Fruit fly (Drosophila melanogaster) whole organism, embryonic: ENCODE data around the gene CG43121.

Source experiments
- Antp ChIP-seq: fragments of 200-800 bp; sonication (Bioruptor generic); optimal IDR thresholded peaks from 3 replicates; lab custom pipeline; 2016; ENCODE audit warnings: missing biosample characterization, missing genetic modification characterization
- Awh ChIP-seq: fragments of 200-800 bp; sonication (Bioruptor generic); IDR thresholded peaks from 2 replicates; pipeline ENCODE4, ENCODE4 v1.3.6; 2022; ENCODE audit warnings: missing biosample characterization, missing genetic modification characterization
- CG11723 ChIP-seq: fragments of 200-800 bp; sonication (Bioruptor generic); optimal IDR thresholded peaks from 2 replicates; lab custom pipeline; 2017; ENCODE audit warnings: missing biosample characterization, mild to moderate bottlenecking, missing genetic modification characterization
- CG12219 ChIP-seq: fragments of 200-800 bp; sonication (Bioruptor generic); optimal IDR thresholded peaks from 3 replicates; lab custom pipeline; 2018; ENCODE audit warnings: missing biosample characterization, mild to moderate bottlenecking, missing genetic modification characterization
- CG12391 ChIP-seq: fragments of 200-800 bp; sonication (Bioruptor generic); optimal IDR thresholded peaks from 3 replicates; lab custom pipeline; 2018; ENCODE audit warnings: missing biosample characterization, mild to moderate bottlenecking, missing genetic modification characterization, moderate library complexity
- CG13894 ChIP-seq: fragments of 200-800 bp; sonication (Bioruptor generic); optimal IDR thresholded peaks from 3 replicates; lab custom pipeline; 2018; ENCODE audit warnings: missing biosample characterization, mild to moderate bottlenecking, missing genetic modification characterization, moderate library complexity
- CG14050 ChIP-seq: fragments of 200-800 bp; sonication (Bioruptor generic); IDR thresholded peaks from 3 replicates; pipeline ENCODE4 v1.3.6; 2022; ENCODE audit warnings: missing biosample characterization, missing genetic modification characterization
- CG18619 ChIP-seq: fragments of 200-800 bp; sonication (Bioruptor generic); optimal IDR thresholded peaks from 3 replicates; lab custom pipeline; 2017; ENCODE audit warnings: missing biosample characterization, mild to moderate bottlenecking, missing genetic modification characterization
- CG30431 ChIP-seq: fragments of 200-800 bp; sonication (Bioruptor generic); optimal IDR thresholded peaks from 2 replicates; lab custom pipeline; 2017; ENCODE audit warnings: missing biosample characterization, missing genetic modification characterization
- CG3995 ChIP-seq: fragments of 200-800 bp; sonication (Bioruptor generic); optimal IDR thresholded peaks from 3 replicates; lab custom pipeline; 2016; ENCODE audit warnings: missing biosample characterization, missing genetic modification characterization
- CG7928 ChIP-seq: fragments of 200-800 bp; sonication (Bioruptor generic); optimal IDR thresholded peaks from 2 replicates; lab custom pipeline; 2017; ENCODE audit warnings: missing biosample characterization, mild to moderate bottlenecking, missing genetic modification characterization
- CG8281 ChIP-seq: fragments of 200-800 bp; sonication (Bioruptor generic); optimal IDR thresholded peaks from 2 replicates; lab custom pipeline; 2018; ENCODE audit warnings: missing biosample characterization, mild to moderate bottlenecking, missing genetic modification characterization, moderate library complexity
- CG8765 ChIP-seq: fragments of 200-800 bp; sonication (Bioruptor generic); IDR thresholded peaks from 2 replicates; pipeline ENCODE4 v1.3.6; 2022; ENCODE audit warnings: missing biosample characterization, missing genetic modification characterization
- CkIIα-i1 ChIP-seq: fragments of 200-800 bp; sonication (Bioruptor generic); IDR thresholded peaks from 2 replicates; pipeline ENCODE4 v1.3.6; 2022; ENCODE audit warnings: missing biosample characterization, missing genetic modification characterization
- Deaf1 ChIP-seq: fragments of 200-800 bp; optimal IDR thresholded peaks from 3 replicates; lab custom pipeline; 2019; ENCODE audit warnings: missing biosample characterization, mild to moderate bottlenecking, missing genetic modification characterization, moderate library complexity
- Fer3 ChIP-seq: fragments of 200-800 bp; sonication (Bioruptor generic); optimal IDR thresholded peaks from 2 replicates; lab custom pipeline; 2018; ENCODE audit warnings: missing biosample characterization, mild to moderate bottlenecking, missing genetic modification characterization, moderate library complexity
- H2.0 ChIP-seq: fragments of 200-800 bp; sonication (Bioruptor generic); IDR thresholded peaks from 2 replicates; pipeline ENCODE4 v1.3.6; 2022; ENCODE audit warnings: missing biosample characterization, missing genetic modification characterization
- Hr39 ChIP-seq: fragments of >200 bp; optimal IDR thresholded peaks from 2 replicates; lab custom pipeline; 2017
- Jarid2 ChIP-seq: fragments of 200-800 bp; sonication (Bioruptor generic); optimal IDR thresholded peaks from 3 replicates; lab custom pipeline; 2017; ENCODE audit warnings: mild to moderate bottlenecking, missing biosample characterization, missing genetic modification reagents, missing genetic modification characterization
- Lim3 ChIP-seq: fragments of 200-800 bp; sonication (Bioruptor generic); IDR thresholded peaks from 2 replicates; pipeline ENCODE4 v1.3.6; 2022; ENCODE audit warnings: missing biosample characterization, missing genetic modification characterization
- MTF-1 ChIP-seq: fragments of 200-800 bp; sonication (Bioruptor generic); optimal IDR thresholded peaks from 2 replicates; lab custom pipeline; 2018; ENCODE audit warnings: missing biosample characterization, mild to moderate bottlenecking, missing genetic modification characterization, borderline replicate concordance
- Meics ChIP-seq: fragments of 200-800 bp; sonication (Bioruptor generic); optimal IDR thresholded peaks from 2 replicates; lab custom pipeline; 2017; ENCODE audit warnings: missing biosample characterization, mild to moderate bottlenecking, missing genetic modification characterization
- Oaz ChIP-seq: fragments of 200-800 bp; sonication (Bioruptor generic); IDR thresholded peaks from 2 replicates; pipeline ENCODE4 v1.3.6; 2022; ENCODE audit warnings: missing biosample characterization, missing genetic modification characterization
- Oli ChIP-seq: fragments of 200-800 bp; sonication (Bioruptor generic); optimal IDR thresholded peaks from 2 replicates; lab custom pipeline; 2018; ENCODE audit warnings: missing biosample characterization, mild to moderate bottlenecking, missing genetic modification characterization, moderate library complexity
- Opbp ChIP-seq: fragments of 200-800 bp; sonication (Bioruptor generic); IDR thresholded peaks from 3 replicates; pipeline ENCODE4 v1.3.6; 2022; ENCODE audit warnings: missing biosample characterization, missing genetic modification characterization; ENCODE audit not compliant: partially characterized antibody
- Pdp1 ChIP-seq, 2 experiments: fragments of 200-800 bp; sonication (Bioruptor generic); optimal IDR thresholded peaks; 3 replicates each; lab custom pipeline; 2016; ENCODE audit warnings: missing biosample characterization in 2 of 2, missing genetic modification characterization in 2 of 2, mild to moderate bottlenecking in 1 of 2, moderate library complexity in 1 of 2
- Trl ChIP-seq, 3 experiments: fragments of >200 bp in 2 of 3; fragments of 200-800 bp in 1 of 3; sonication (Bioruptor generic) in 1 of 3; optimal IDR thresholded peaks; 2 replicates in 1 of 3; 3 replicates in 2 of 3; lab custom pipeline; 2016 to 2017; ENCODE audit warnings: missing biosample characterization in 1 of 3, missing genetic modification characterization in 1 of 3
- caup ChIP-seq: fragments of 200-800 bp; sonication (Bioruptor generic); optimal IDR thresholded peaks from 3 replicates; lab custom pipeline; 2017; ENCODE audit warnings: missing biosample characterization, mild to moderate bottlenecking, missing genetic modification characterization, moderate library complexity; ENCODE audit not compliant: severe bottlenecking
- crc ChIP-seq: fragments of 200-800 bp; sonication (Bioruptor generic); optimal IDR thresholded peaks from 2 replicates; lab custom pipeline; 2016; ENCODE audit warnings: missing biosample characterization, missing genetic modification characterization
- dan ChIP-seq: fragments of 200-800 bp; sonication (Bioruptor generic); IDR thresholded peaks from 2 replicates; pipeline ENCODE4 v1.3.6; 2022; ENCODE audit warnings: missing biosample characterization, missing genetic modification characterization
- dpn ChIP-seq, 2 experiments: fragments of 200-800 bp; sonication (Bioruptor generic); optimal IDR thresholded peaks; 3 replicates each; lab custom pipeline; 2016; ENCODE audit warnings: missing biosample characterization in 2 of 2, missing genetic modification characterization in 2 of 2
- ken ChIP-seq: fragments of 200-800 bp; sonication (Bioruptor generic); IDR thresholded peaks from 3 replicates; pipeline ENCODE4 v1.3.6; 2022; ENCODE audit warnings: missing biosample characterization, missing genetic modification characterization
- lov ChIP-seq, 2 experiments: fragments of 200-800 bp in 1 of 2; fragments of >200 bp in 1 of 2; sonication (Bioruptor generic) in 1 of 2; IDR thresholded peaks in 1 of 2; optimal IDR thresholded peaks in 1 of 2; 2 replicates in 1 of 2; 3 replicates in 1 of 2; pipeline versions ENCODE4 v1.3.6 to Lab custom; 2017 to 2022; ENCODE audit warnings: missing biosample characterization in 1 of 2, missing genetic modification characterization in 1 of 2
- maf-S ChIP-seq: fragments of 200-800 bp; sonication (Bioruptor generic); optimal IDR thresholded peaks from 2 replicates; lab custom pipeline; 2016; ENCODE audit warnings: missing biosample characterization, missing genetic modification characterization
- nerfin-2 ChIP-seq: fragments of 200-800 bp; sonication (Bioruptor generic); IDR thresholded peaks from 2 replicates; pipeline ENCODE4 v1.3.6; 2022; ENCODE audit warnings: missing biosample characterization, missing genetic modification characterization; ENCODE audit not compliant: partially characterized antibody
- org-1 ChIP-seq: fragments of 200-800 bp; sonication (Bioruptor generic); optimal IDR thresholded peaks from 2 replicates; lab custom pipeline; 2017; ENCODE audit warnings: missing biosample characterization, missing genetic modification characterization
- p53 ChIP-seq: fragments of 200-800 bp; sonication (Bioruptor generic); optimal IDR thresholded peaks from 2 replicates; lab custom pipeline; 2016; ENCODE audit warnings: missing biosample characterization, missing genetic modification characterization
- prd ChIP-seq, 3 experiments: fragments of >200 bp in 2 of 3; fragments of 200-800 bp in 1 of 3; sonication (Bioruptor generic) in 1 of 3; optimal IDR thresholded peaks in 2 of 3; IDR thresholded peaks in 1 of 3; 2 replicates in 2 of 3; 3 replicates in 1 of 3; pipeline versions ENCODE4 v1.3.6 to Lab custom; 2017 to 2022; ENCODE audit warnings: missing biosample characterization in 1 of 3, missing genetic modification characterization in 1 of 3
- ranshi ChIP-seq: fragments of 200-800 bp; sonication (Bioruptor generic); IDR thresholded peaks from 2 replicates; pipeline ENCODE4 v1.3.6; 2022; ENCODE audit warnings: missing biosample characterization, missing genetic modification characterization
- sisA ChIP-seq: fragments of 200-800 bp; sonication (Bioruptor generic); IDR thresholded peaks from 2 replicates; pipeline ENCODE4 v1.3.6; 2022; ENCODE audit warnings: missing biosample characterization, missing genetic modification characterization
- slou ChIP-seq: fragments of 200-800 bp; sonication (Bioruptor generic); optimal IDR thresholded peaks from 3 replicates; lab custom pipeline; 2016; ENCODE audit warnings: missing biosample characterization, missing genetic modification characterization
- stwl ChIP-seq: fragments of 200-800 bp; sonication (Bioruptor generic); optimal IDR thresholded peaks from 3 replicates; lab custom pipeline; 2018; ENCODE audit warnings: missing biosample characterization, mild to moderate bottlenecking, missing genetic modification characterization, moderate library complexity
- sug ChIP-seq: fragments of 200-800 bp; optimal IDR thresholded peaks from 2 replicates; lab custom pipeline; 2019; ENCODE audit warnings: missing biosample characterization, mild to moderate bottlenecking, missing genetic modification characterization, moderate library complexity
- tap ChIP-seq: fragments of 200-800 bp; optimal IDR thresholded peaks from 3 replicates; lab custom pipeline; 2019; ENCODE audit warnings: missing biosample characterization, mild to moderate bottlenecking, missing genetic modification characterization, moderate library complexity
- tio ChIP-seq: fragments of 200-800 bp; sonication (Bioruptor generic); optimal IDR thresholded peaks from 2 replicates; lab custom pipeline; 2017; ENCODE audit warnings: missing biosample characterization, missing genetic modification characterization, inconsistent platforms
- ttk ChIP-seq: fragments of 200-800 bp; sonication (Bioruptor generic); IDR thresholded peaks from 2 replicates; pipeline ENCODE4 v2.1.2; 2022; ENCODE audit warnings: missing biosample characterization, missing genetic modification characterization
- yki ChIP-seq: fragments of >200 bp; optimal IDR thresholded peaks from 3 replicates; lab custom pipeline; 2018

Gene CG43121

dm6 chr3L:14631964-14632758 is 40.1 kb downstream of the CG43121 start, which contains the start of the genes RecQ5 and dlp (continued):
- no peak for TF ChIP-seq Lim3 (GFP tag; lab: Robert Waterston, UW)
- peak; percentile 79 for TF ChIP-seq sisA (GFP tag; lab: Robert Waterston, UW)
- TF ChIP-seq tap: peak; percentile 60
- peak; percentile 96 for TF ChIP-seq Opbp (GFP tag; lab: Robert Waterston, UW)
- TF ChIP-seq Trl (optimal IDR thresholded peaks at IDR 0.05; lab: Kevin White, UChicago): no peak
- TF ChIP-seq Trl (GFP tag; optimal IDR thresholded peaks at IDR 0.05; lab: Kevin White, UChicago): peak; percentile 66
- TF ChIP-seq CG8765 (GFP tag; lab: Robert Waterston, UW): peak; percentile 21; the same call in 1 of the 2 replicates
- peak; percentile 80 for TF ChIP-seq sug (tag; lab: Kevin White, UChicago)
- TF ChIP-seq tio (GFP tag; lab: Kevin White, UChicago): peak; percentile 91
- peak; percentile 26 for TF ChIP-seq CG8281
- 0 out of 2 replicates have a peak, but pooled peaks have one; percentile 24 for TF ChIP-seq Awh (GFP tag; lab: Robert Waterston, UW)
- TF ChIP-seq yki (lab: Kevin White, UChicago): no peak
- TF ChIP-seq Jarid2 (GFP tag; lab: Kevin White, UChicago): peak; percentile 100
- TF ChIP-seq CG13894 (tag; lab: Kevin White, UChicago): peak; percentile 65
- TF ChIP-seq lov (optimal IDR thresholded peaks at IDR 0.05; lab: Kevin White, UChicago): no peak
- TF ChIP-seq lov (GFP tag; IDR thresholded peaks at IDR 0.05; lab: Robert Waterston, UW): peak; percentile 72; the same call in 1 of the 3 replicates
- TF ChIP-seq CG30431 (GFP tag; lab: Kevin White, UChicago): peak; percentile 10
- TF ChIP-seq stwl (tag; lab: Kevin White, UChicago): peak; percentile 54
- no peak for TF ChIP-seq prd (optimal IDR thresholded peaks at IDR 0.05; lab: Kevin White, UChicago)
- TF ChIP-seq prd (GFP tag; IDR thresholded peaks at IDR 0.05; lab: Robert Waterston, UW): peak; percentile 12; the same call in 1 of the 3 replicates
- peak; percentile 32 for TF ChIP-seq CG12219
- peak; percentile 51 for TF ChIP-seq org-1 (GFP tag; lab: Kevin White, UChicago)
- TF ChIP-seq p53 (GFP tag; lab: Kevin White, UChicago): no peak
- TF ChIP-seq crc (GFP tag; lab: Kevin White, UChicago): no peak
- TF ChIP-seq Antp (GFP tag; lab: Kevin White, UChicago): peak; percentile 72
- TF ChIP-seq Meics (GFP tag; lab: Kevin White, UChicago): peak; percentile 79
- peak; percentile 90 for TF ChIP-seq CG12391 (tag; lab: Kevin White, UChicago)
- peak; percentile 24 for TF ChIP-seq ttk
- peak; percentile 98 for TF ChIP-seq CG3995 (GFP tag; lab: Kevin White, UChicago)
- TF ChIP-seq Oli (tag; lab: Kevin White, UChicago): peak; percentile 72
- TF ChIP-seq Oaz (GFP tag; lab: Robert Waterston, UW): peak; percentile 70; the same call in 1 of the 2 replicates
- TF ChIP-seq CG7928: peak; percentile 5
- no peak; the same call in 1 of the 3 replicates for TF ChIP-seq CG14050 (GFP tag; lab: Robert Waterston, UW)
- TF ChIP-seq H2.0 (GFP tag; lab: Robert Waterston, UW): peak; percentile 69
- TF ChIP-seq Hr39 (lab: Kevin White, UChicago): no peak
- peak; percentile 84 for TF ChIP-seq nerfin-2
- TF ChIP-seq CkIIα-i1 (GFP tag; lab: Robert Waterston, UW): no peak
- TF ChIP-seq ken: peak; percentile 81
- TF ChIP-seq Deaf1: peak; percentile 34
- peak; percentile 64 for TF ChIP-seq slou (GFP tag; lab: Kevin White, UChicago)
- peak; percentile 79 for TF ChIP-seq ranshi (GFP tag; lab: Robert Waterston, UW)
- TF ChIP-seq dan (GFP tag; lab: Robert Waterston, UW): no peak
- peak; percentile 68 for TF ChIP-seq MTF-1
- peak; percentile 56 for TF ChIP-seq CG11723 (GFP tag; lab: Kevin White, UChicago)
- TF ChIP-seq Fer3 (tag; lab: Kevin White, UChicago): peak; percentile 61
- peak; percentile 66 for TF ChIP-seq CG18619 (GFP tag; lab: Kevin White, UChicago)
- TF ChIP-seq caup (GFP tag; lab: Kevin White, UChicago): peak; percentile 62
- peak; percentile 49 for TF ChIP-seq maf-S (GFP tag; lab: Kevin White, UChicago)
- peak; percentile 37 to 40 for TF ChIP-seq Pdp1 (GFP tag; optimal IDR thresholded peaks at IDR 0.05; lab: Kevin White, UChicago)
- TF ChIP-seq dpn (GFP tag; optimal IDR thresholded peaks at IDR 0.05; lab: Kevin White, UChicago): peak; percentile 72 to 88
